Worm (Caenorhabditis elegans) whole organism, L4 larva: ENCODE measurements around the gene D1086.9.

Source experiments
- T26A8.4 ChIP-seq: fragments of 200-800 bp; sonication (Bioruptor generic); IDR thresholded peaks from 2 replicates; pipeline ENCODE4 v1.3.6; 2022; ENCODE audit warnings: missing genetic modification characterization, missing compliant biosample characterization
- jun-1 ChIP-seq: fragments of 150-350 bp; optimal IDR thresholded peaks from 2 replicates; lab custom pipeline; 2014; ENCODE audit warnings: missing biosample characterization, missing genetic modification reagents, missing genetic modification characterization
- lsy-2 ChIP-seq, 2 experiments: fragments of 150-350 bp in 1 of 2; sonication (generic microtip) in 1 of 2; optimal IDR thresholded peaks; 2 replicates each; lab custom pipeline; 2014 to 2017; ENCODE audit warnings: missing biosample characterization in 2 of 2, missing genetic modification characterization in 2 of 2

ce11 chrV:14107511-14107910 is 3.4 kb downstream of the D1086.9 start, which contains the start of gene H39E23.3:
- TF ChIP-seq T26A8.4 (GFP tag; lab: Robert Waterston, UW) (no peak), jun-1 (no peak), lsy-2 (tag; optimal IDR thresholded peaks at IDR 0.05; lab: Kevin White, UChicago) (no peak)
